Fruit fly (Drosophila melanogaster) whole organism, embryonic: ENCODE measurements around the gene IFT43.

Experiments used
- Aef1 ChIP-seq: fragments of 200-800 bp; sonication (Bioruptor generic); IDR thresholded peaks from 3 replicates; pipeline ENCODE4 v1.3.6; 2022; ENCODE audit warnings: missing biosample characterization, missing genetic modification characterization
- Awh ChIP-seq: fragments of 200-800 bp; sonication (Bioruptor generic); IDR thresholded peaks from 2 replicates; pipeline ENCODE4, ENCODE4 v1.3.6; 2022; ENCODE audit warnings: missing biosample characterization, missing genetic modification characterization
- Bdp1 ChIP-seq: fragments of 200-800 bp; sonication (Bioruptor generic); optimal IDR thresholded peaks from 3 replicates; lab custom pipeline; 2016; ENCODE audit warnings: missing biosample characterization, missing genetic modification characterization
- Blimp-1 ChIP-seq: fragments of 200-800 bp; sonication (Bioruptor generic); optimal IDR thresholded peaks from 3 replicates; lab custom pipeline; 2018; ENCODE audit warnings: missing biosample characterization, missing genetic modification characterization, mild to moderate bottlenecking, moderate library complexity, missing genetic modification reagents
- Bteb2 ChIP-seq: fragments of 200-800 bp; sonication (Bioruptor generic); optimal IDR thresholded peaks from 2 replicates; lab custom pipeline; 2016; ENCODE audit warnings: missing biosample characterization, missing genetic modification characterization
- CG10565 ChIP-seq: fragments of 200-800 bp; sonication (Bioruptor generic); optimal IDR thresholded peaks from 3 replicates; lab custom pipeline; 2016; ENCODE audit warnings: missing biosample characterization, mild to moderate bottlenecking, missing genetic modification characterization
- CG10654 ChIP-seq: fragments of 200-800 bp; sonication (Bioruptor generic); optimal IDR thresholded peaks from 2 replicates; lab custom pipeline; 2016; ENCODE audit warnings: missing biosample characterization, missing genetic modification characterization
- CG12104 ChIP-seq: fragments of 200-800 bp; sonication (Bioruptor generic); optimal IDR thresholded peaks from 3 replicates; lab custom pipeline; 2016; ENCODE audit warnings: missing biosample characterization, missing genetic modification characterization
- CG14710 ChIP-seq: fragments of 200-800 bp; sonication (Bioruptor generic); optimal IDR thresholded peaks from 3 replicates; lab custom pipeline; 2019; ENCODE audit warnings: missing biosample characterization, mild to moderate bottlenecking, missing genetic modification characterization, moderate library complexity
- CG15011 ChIP-seq: fragments of 200-800 bp; sonication (Bioruptor generic); optimal IDR thresholded peaks from 3 replicates; lab custom pipeline; 2018; ENCODE audit warnings: missing biosample characterization, mild to moderate bottlenecking, missing genetic modification characterization
- CG17186 ChIP-seq: fragments of 200-800 bp; sonication (Bioruptor generic); optimal IDR thresholded peaks from 3 replicates; lab custom pipeline; 2017; ENCODE audit warnings: missing biosample characterization, missing genetic modification reagents, missing genetic modification characterization
- CG17802 ChIP-seq: fragments of 200-800 bp; sonication (Bioruptor generic); optimal IDR thresholded peaks from 2 replicates; lab custom pipeline; 2018; ENCODE audit warnings: missing biosample characterization, mild to moderate bottlenecking, missing genetic modification characterization, moderate library complexity
- CG18011 ChIP-seq: fragments of 200-800 bp; sonication (Bioruptor generic); optimal IDR thresholded peaks from 2 replicates; lab custom pipeline; 2017; ENCODE audit warnings: missing biosample characterization, missing genetic modification characterization, mild to moderate bottlenecking, moderate library complexity, missing genotype
- CG1832 ChIP-seq: fragments of 200-800 bp; sonication (Bioruptor generic); optimal IDR thresholded peaks from 2 replicates; lab custom pipeline; 2017; ENCODE audit warnings: missing biosample characterization, mild to moderate bottlenecking, missing genetic modification characterization, inconsistent platforms
- CG2202 ChIP-seq: fragments of 200-800 bp; sonication (Bioruptor generic); optimal IDR thresholded peaks from 2 replicates; lab custom pipeline; 2018; ENCODE audit warnings: missing biosample characterization, mild to moderate bottlenecking, missing genetic modification characterization
- CG31365 ChIP-seq: fragments of 200-800 bp; sonication (Bioruptor generic); optimal IDR thresholded peaks from 2 replicates; lab custom pipeline; 2018; ENCODE audit warnings: missing biosample characterization, mild to moderate bottlenecking, missing genetic modification characterization
- CG32532 ChIP-seq: fragments of 200-800 bp; sonication (Bioruptor generic); IDR thresholded peaks from 2 replicates; pipeline ENCODE4 v1.3.6; 2022; ENCODE audit warnings: missing biosample characterization, missing genetic modification characterization
- CG3838 ChIP-seq: fragments of 200-800 bp; sonication (Bioruptor generic); optimal IDR thresholded peaks from 3 replicates; lab custom pipeline; 2016; ENCODE audit warnings: missing biosample characterization, missing genetic modification characterization
- CG4730 ChIP-seq: fragments of 200-800 bp; sonication (Bioruptor generic); IDR thresholded peaks from 2 replicates; pipeline ENCODE4 v1.3.6; 2022; ENCODE audit warnings: missing biosample characterization, missing genetic modification characterization
- CG6175 ChIP-seq: fragments of 200-800 bp; sonication (Bioruptor generic); IDR thresholded peaks from 3 replicates; pipeline ENCODE4 v1.3.6; 2022; ENCODE audit warnings: missing biosample characterization, missing genetic modification characterization
- CG7372 ChIP-seq: fragments of 200-800 bp; sonication (Bioruptor generic); IDR thresholded peaks from 2 replicates; pipeline ENCODE4 v1.3.6; 2022; ENCODE audit warnings: missing biosample characterization, missing genetic modification characterization
- CG7839 ChIP-seq: fragments of 200-800 bp; sonication (Bioruptor generic); optimal IDR thresholded peaks from 3 replicates; lab custom pipeline; 2018; ENCODE audit warnings: missing biosample characterization, mild to moderate bottlenecking, missing genetic modification characterization, moderate library complexity
- CG7987 ChIP-seq: fragments of 200-800 bp; sonication (Bioruptor generic); optimal IDR thresholded peaks from 2 replicates; lab custom pipeline; 2018; ENCODE audit warnings: missing biosample characterization, mild to moderate bottlenecking, missing genetic modification characterization, moderate library complexity
- CG8765 ChIP-seq: fragments of 200-800 bp; sonication (Bioruptor generic); IDR thresholded peaks from 2 replicates; pipeline ENCODE4 v1.3.6; 2022; ENCODE audit warnings: missing biosample characterization, missing genetic modification characterization
- CG8944 ChIP-seq: fragments of 200-800 bp; sonication (Bioruptor generic); optimal IDR thresholded peaks from 3 replicates; lab custom pipeline; 2016; ENCODE audit warnings: missing biosample characterization, missing genetic modification characterization
- CkIIα-i1 ChIP-seq: fragments of 200-800 bp; sonication (Bioruptor generic); IDR thresholded peaks from 2 replicates; pipeline ENCODE4 v1.3.6; 2022; ENCODE audit warnings: missing biosample characterization, missing genetic modification characterization
- Drgx ChIP-seq: fragments of 200-800 bp; sonication (Bioruptor generic); IDR thresholded peaks from 2 replicates; pipeline ENCODE4 v1.3.6; 2022; ENCODE audit warnings: missing biosample characterization, missing genetic modification characterization
- Hmx ChIP-seq: fragments of 200-800 bp; sonication (Bioruptor generic); optimal IDR thresholded peaks from 2 replicates; lab custom pipeline; 2016; ENCODE audit warnings: missing biosample characterization, missing genetic modification characterization
- MTF-1 ChIP-seq: fragments of 200-800 bp; sonication (Bioruptor generic); optimal IDR thresholded peaks from 2 replicates; lab custom pipeline; 2018; ENCODE audit warnings: missing biosample characterization, mild to moderate bottlenecking, missing genetic modification characterization, borderline replicate concordance
- Mad ChIP-seq: fragments of 200-800 bp; sonication (Bioruptor generic); optimal IDR thresholded peaks from 2 replicates; lab custom pipeline; 2016; ENCODE audit warnings: missing biosample characterization, missing genetic modification characterization
- NC2α ChIP-seq: fragments of 200-800 bp; sonication (Bioruptor generic); optimal IDR thresholded peaks from 2 replicates; lab custom pipeline; 2016; ENCODE audit warnings: missing biosample characterization, missing genetic modification characterization
- Neu2 ChIP-seq: fragments of 200-800 bp; sonication (Bioruptor generic); optimal IDR thresholded peaks from 3 replicates; lab custom pipeline; 2016; ENCODE audit warnings: missing biosample characterization, missing genetic modification characterization, borderline replicate concordance
- Sox100B ChIP-seq: fragments of 200-800 bp; sonication (Bioruptor generic); optimal IDR thresholded peaks from 3 replicates; lab custom pipeline; 2018; ENCODE audit warnings: missing biosample characterization, mild to moderate bottlenecking, missing genetic modification characterization
- Taf1 ChIP-seq: fragments of 200-800 bp; sonication (Bioruptor generic); IDR thresholded peaks from 2 replicates; pipeline ENCODE4 v1.3.6; 2022; ENCODE audit warnings: missing biosample characterization, missing genetic modification characterization
- ab ChIP-seq: fragments of 200-800 bp; sonication (Bioruptor generic); optimal IDR thresholded peaks from 2 replicates; lab custom pipeline; 2016; ENCODE audit warnings: missing biosample characterization, missing genetic modification characterization
- chn ChIP-seq: fragments of 200-800 bp; sonication (Bioruptor generic); optimal IDR thresholded peaks from 2 replicates; lab custom pipeline; 2016; ENCODE audit warnings: missing biosample characterization, missing genetic modification characterization
- en ChIP-seq: fragments of 200-800 bp; sonication (Bioruptor generic); optimal IDR thresholded peaks from 2 replicates; lab custom pipeline; 2016; ENCODE audit warnings: missing biosample characterization, missing genetic modification characterization
- fd102C ChIP-seq: fragments of 200-800 bp; sonication (Bioruptor generic); optimal IDR thresholded peaks from 2 replicates; lab custom pipeline; 2018; ENCODE audit warnings: missing biosample characterization, mild to moderate bottlenecking, missing genetic modification characterization, moderate library complexity
- inv ChIP-seq: fragments of 200-800 bp; sonication (Bioruptor generic); IDR thresholded peaks from 2 replicates; pipeline ENCODE4 v1.3.6; 2022; ENCODE audit warnings: missing biosample characterization, missing genetic modification characterization; ENCODE audit not compliant: partially characterized antibody
- lab ChIP-seq: fragments of 200-800 bp; sonication (Bioruptor generic); optimal IDR thresholded peaks from 3 replicates; lab custom pipeline; 2017; ENCODE audit warnings: missing biosample characterization, missing genetic modification characterization, mild to moderate bottlenecking, moderate library complexity, missing genetic modification reagents
- odd ChIP-seq: fragments of 200-800 bp; sonication (Bioruptor generic); optimal IDR thresholded peaks from 2 replicates; lab custom pipeline; 2017; ENCODE audit warnings: missing biosample characterization, mild to moderate bottlenecking, missing genetic modification characterization
- pros ChIP-seq: fragments of 200-800 bp; sonication (Bioruptor generic); optimal IDR thresholded peaks from 3 replicates; lab custom pipeline; 2019; ENCODE audit warnings: missing biosample characterization, mild to moderate bottlenecking, missing genetic modification characterization, moderate library complexity
- ranshi ChIP-seq: fragments of 200-800 bp; sonication (Bioruptor generic); IDR thresholded peaks from 2 replicates; pipeline ENCODE4 v1.3.6; 2022; ENCODE audit warnings: missing biosample characterization, missing genetic modification characterization
- repo ChIP-seq: fragments of 200-800 bp; sonication (Bioruptor generic); optimal IDR thresholded peaks from 2 replicates; lab custom pipeline; 2016; ENCODE audit warnings: missing biosample characterization, missing genetic modification characterization
- tx ChIP-seq: fragments of 200-800 bp; sonication (Bioruptor generic); optimal IDR thresholded peaks from 2 replicates; lab custom pipeline; 2016; ENCODE audit warnings: missing biosample characterization, missing genetic modification characterization
- vfl ChIP-seq: fragments of 200-800 bp; sonication (Bioruptor generic); optimal IDR thresholded peaks from 2 replicates; lab custom pipeline; 2016; ENCODE audit warnings: missing biosample characterization, missing genetic modification characterization
- zen ChIP-seq: fragments of 200-800 bp; sonication (Bioruptor generic); optimal IDR thresholded peaks from 3 replicates; lab custom pipeline; 2018; ENCODE audit warnings: missing biosample characterization, mild to moderate bottlenecking, missing genetic modification characterization, moderate library complexity
- zf30C ChIP-seq: fragments of 200-800 bp; sonication (Bioruptor generic); optimal IDR thresholded peaks from 3 replicates; lab custom pipeline; 2018; ENCODE audit warnings: missing biosample characterization, mild to moderate bottlenecking, missing genetic modification characterization

IFT43 gene

dm6 chr2L:12720430-12721396 lies 25.9 kb upstream of the IFT43 start (continued):
- TF ChIP-seq CG32532 (GFP tag; lab: Robert Waterston, UW): peak; percentile 81
- TF ChIP-seq vfl (GFP tag; lab: Kevin White, UChicago): peak; percentile 17
- TF ChIP-seq inv (GFP tag; lab: Robert Waterston, UW): no peak
- TF ChIP-seq CG4730 (GFP tag; lab: Robert Waterston, UW): peak; percentile 48; the same call in 1 of the 2 replicates
- no peak for TF ChIP-seq zf30C (GFP tag; lab: Kevin White, UChicago)
- TF ChIP-seq CG1832: no peak
- TF ChIP-seq Hmx: peak; percentile 24
- no peak for TF ChIP-seq CG17802
- TF ChIP-seq odd (GFP tag; lab: Kevin White, UChicago): peak; percentile 14
- TF ChIP-seq pros (GFP tag; lab: Kevin White, UChicago): no peak
- TF ChIP-seq en (GFP tag; lab: Kevin White, UChicago): no peak
- TF ChIP-seq ranshi (GFP tag; lab: Robert Waterston, UW): peak; percentile 57
- no peak for TF ChIP-seq CG3838 (GFP tag; lab: Kevin White, UChicago)
- peak; percentile 10 for TF ChIP-seq CG12104 (GFP tag; lab: Kevin White, UChicago)
- TF ChIP-seq Mad (GFP tag; lab: Kevin White, UChicago): peak; percentile 14
- TF ChIP-seq MTF-1 (GFP tag; lab: Kevin White, UChicago): no peak
- TF ChIP-seq CG18011 (GFP tag; lab: Kevin White, UChicago): no peak
- peak; percentile 53 for TF ChIP-seq Blimp-1
- no peak for TF ChIP-seq Bteb2 (GFP tag; lab: Kevin White, UChicago)
- peak; percentile 69 for TF ChIP-seq lab
- TF ChIP-seq CG2202 (tag; lab: Kevin White, UChicago): no peak
- TF ChIP-seq CkIIα-i1 (GFP tag; lab: Robert Waterston, UW): no peak
- peak; percentile 25 for TF ChIP-seq Sox100B (GFP tag; lab: Kevin White, UChicago)
- TF ChIP-seq Bdp1 (GFP tag; lab: Kevin White, UChicago): no peak
- no peak for TF ChIP-seq CG7372 (GFP tag; lab: Robert Waterston, UW)
- TF ChIP-seq Taf1 (GFP tag; lab: Robert Waterston, UW): peak; percentile 32; the same call in 1 of the 2 replicates
- TF ChIP-seq zen: no peak
- TF ChIP-seq tx: no peak
- no peak for TF ChIP-seq CG31365
- TF ChIP-seq CG8765: no peak; the same call in 1 of the 2 replicates
- no peak; the same call in 1 of the 2 replicates for TF ChIP-seq Awh
- no peak for TF ChIP-seq chn (GFP tag; lab: Kevin White, UChicago)
- TF ChIP-seq Aef1 (GFP tag; lab: Robert Waterston, UW): peak; percentile 47; the same call in 1 of the 3 replicates
- no peak for TF ChIP-seq repo
- peak; percentile 30 for TF ChIP-seq CG7987 (GFP tag; lab: Kevin White, UChicago)
- TF ChIP-seq CG6175: no peak
- no peak for TF ChIP-seq fd102C (GFP tag; lab: Kevin White, UChicago)
- TF ChIP-seq Drgx (GFP tag; lab: Robert Waterston, UW): peak; percentile 71
- no peak for TF ChIP-seq NC2α (GFP tag; lab: Kevin White, UChicago)
- peak; percentile 40 for TF ChIP-seq CG14710 (tag; lab: Kevin White, UChicago)
- no peak for TF ChIP-seq CG10565
- no peak for TF ChIP-seq CG10654
- no peak for TF ChIP-seq Neu2 (GFP tag; lab: Kevin White, UChicago)
- TF ChIP-seq CG15011: no peak
- no peak for TF ChIP-seq ab (GFP tag; lab: Kevin White, UChicago)
- no peak for TF ChIP-seq CG8944 (GFP tag; lab: Kevin White, UChicago)
- TF ChIP-seq CG17186 (GFP tag; lab: Kevin White, UChicago): no peak
- peak; percentile 69 for TF ChIP-seq CG7839
